Fruit fly (Drosophila melanogaster) whole organism, embryonic: ENCODE data around the gene Crz.
A peak's percentile ranks its signal among the peaks of the same experiment; 100 is the strongest.

Experiments used
- Asciz ChIP-seq: fragments of 200-800 bp; sonication (Bioruptor generic); optimal IDR thresholded peaks from 2 replicates; lab custom pipeline; 2017; ENCODE audit warnings: missing biosample characterization, mild to moderate bottlenecking, missing genetic modification characterization, missing genetic modification reagents
- Awh ChIP-seq: fragments of 200-800 bp; sonication (Bioruptor generic); IDR thresholded peaks from 2 replicates; pipeline ENCODE4, ENCODE4 v1.3.6; 2022; ENCODE audit warnings: missing biosample characterization, missing genetic modification characterization
- CG10565 ChIP-seq: fragments of 200-800 bp; sonication (Bioruptor generic); optimal IDR thresholded peaks from 3 replicates; lab custom pipeline; 2016; ENCODE audit warnings: missing biosample characterization, mild to moderate bottlenecking, missing genetic modification characterization
- CG11504 ChIP-seq: fragments of 200-800 bp; sonication (Bioruptor generic); optimal IDR thresholded peaks from 3 replicates; lab custom pipeline; 2019; ENCODE audit warnings: missing biosample characterization, mild to moderate bottlenecking, missing genetic modification characterization, moderate library complexity
- CG13296 ChIP-seq: fragments of 200-800 bp; sonication (Bioruptor generic); optimal IDR thresholded peaks from 3 replicates; lab custom pipeline; 2018; ENCODE audit warnings: missing biosample characterization, mild to moderate bottlenecking, missing genetic modification characterization
- CG14050 ChIP-seq: fragments of 200-800 bp; sonication (Bioruptor generic); IDR thresholded peaks from 3 replicates; pipeline ENCODE4 v1.3.6; 2022; ENCODE audit warnings: missing biosample characterization, missing genetic modification characterization
- CG15073 ChIP-seq: fragments of 200-800 bp; sonication (Bioruptor generic); optimal IDR thresholded peaks from 2 replicates; lab custom pipeline; 2016; ENCODE audit warnings: missing biosample characterization, missing genetic modification characterization
- CG1602 ChIP-seq: fragments of 200-800 bp; sonication (Bioruptor generic); optimal IDR thresholded peaks from 3 replicates; lab custom pipeline; 2016; ENCODE audit warnings: missing biosample characterization, missing genetic modification characterization
- CG2120 ChIP-seq: fragments of 200-800 bp; sonication (Bioruptor generic); optimal IDR thresholded peaks from 3 replicates; lab custom pipeline; 2016; ENCODE audit warnings: missing biosample characterization, missing genetic modification characterization
- CG2678 ChIP-seq: fragments of 200-800 bp; sonication (Bioruptor generic); optimal IDR thresholded peaks from 3 replicates; lab custom pipeline; 2019; ENCODE audit warnings: missing biosample characterization, mild to moderate bottlenecking, missing genetic modification characterization, moderate library complexity
- CG2889 ChIP-seq: fragments of 200-800 bp; sonication (Bioruptor generic); IDR thresholded peaks from 3 replicates; pipeline ENCODE4 v1.3.6; 2022; ENCODE audit warnings: missing biosample characterization, missing genetic modification characterization
- CG3847 ChIP-seq: fragments of 200-800 bp; sonication (Bioruptor generic); IDR thresholded peaks from 2 replicates; pipeline ENCODE4 v1.3.6; 2022; ENCODE audit warnings: missing biosample characterization, missing genetic modification characterization
- CG6254 ChIP-seq: fragments of 200-800 bp; sonication (Bioruptor generic); optimal IDR thresholded peaks from 3 replicates; lab custom pipeline; 2017; ENCODE audit warnings: mild to moderate bottlenecking, missing biosample characterization, missing genetic modification reagents, missing genetic modification characterization
- CG8388 ChIP-seq: fragments of 200-800 bp; sonication (Bioruptor generic); optimal IDR thresholded peaks from 2 replicates; lab custom pipeline; 2019; ENCODE audit warnings: missing biosample characterization, mild to moderate bottlenecking, missing genetic modification characterization, moderate library complexity
- CG8924 ChIP-seq: fragments of 200-800 bp; optimal IDR thresholded peaks from 3 replicates; lab custom pipeline; 2019; ENCODE audit warnings: missing biosample characterization, mild to moderate bottlenecking, missing genetic modification characterization, moderate library complexity
- CTCF ChIP-seq: fragments of 200-800 bp; sonication (Bioruptor generic); optimal IDR thresholded peaks from 2 replicates; lab custom pipeline; 2017; ENCODE audit warnings: missing biosample characterization, mild to moderate bottlenecking, missing genetic modification characterization, moderate library complexity
- Dek ChIP-seq: fragments of 200-800 bp; sonication (Bioruptor generic); optimal IDR thresholded peaks from 3 replicates; lab custom pipeline; 2019; ENCODE audit warnings: missing biosample characterization, mild to moderate bottlenecking, missing genetic modification characterization, moderate library complexity
- HLH3B ChIP-seq: fragments of 200-800 bp; sonication (Bioruptor generic); IDR thresholded peaks from 2 replicates; pipeline ENCODE4 v1.3.6; 2022; ENCODE audit warnings: missing biosample characterization, missing genetic modification characterization
- HLH4C ChIP-seq: fragments of 200-800 bp; sonication (Bioruptor generic); IDR thresholded peaks from 3 replicates; pipeline ENCODE4 v1.3.6; 2022; ENCODE audit warnings: missing biosample characterization, missing genetic modification characterization; ENCODE audit not compliant: partially characterized antibody
- Kr ChIP-seq: fragments of 200-800 bp; sonication (Bioruptor generic); optimal IDR thresholded peaks from 2 replicates; lab custom pipeline; 2017; ENCODE audit warnings: missing biosample characterization, mild to moderate bottlenecking, missing genetic modification characterization
- MTF-1 ChIP-seq: fragments of 200-800 bp; sonication (Bioruptor generic); optimal IDR thresholded peaks from 2 replicates; lab custom pipeline; 2018; ENCODE audit warnings: missing biosample characterization, mild to moderate bottlenecking, missing genetic modification characterization, borderline replicate concordance
- Nf-YC ChIP-seq: fragments of 200-800 bp; optimal IDR thresholded peaks from 3 replicates; lab custom pipeline; 2019; ENCODE audit warnings: missing biosample characterization, mild to moderate bottlenecking, missing genetic modification characterization, moderate library complexity
- Ptx1 ChIP-seq: fragments of 200-800 bp; sonication (Bioruptor generic); IDR thresholded peaks from 2 replicates; pipeline ENCODE4 v1.3.6; 2022; ENCODE audit warnings: missing biosample characterization, missing genetic modification characterization
- Sin3A ChIP-seq: fragments of >200 bp; optimal IDR thresholded peaks from 2 replicates; lab custom pipeline; 2018
- TFAM ChIP-seq: fragments of 200-800 bp; sonication (Bioruptor generic); optimal IDR thresholded peaks from 2 replicates; lab custom pipeline; 2017; ENCODE audit warnings: missing biosample characterization, missing genetic modification characterization, inconsistent platforms
- Tbp ChIP-seq: fragments of >200 bp; optimal IDR thresholded peaks from 2 replicates; lab custom pipeline; 2018; ENCODE audit warnings: missing biosample characterization, missing genetic modification characterization
- ap ChIP-seq: fragments of 200-800 bp; sonication (Bioruptor generic); IDR thresholded peaks from 2 replicates; pipeline ENCODE4 v1.3.6; 2022; ENCODE audit warnings: missing biosample characterization, missing genetic modification characterization
- ato ChIP-seq: fragments of 200-800 bp; sonication (Bioruptor generic); IDR thresholded peaks from 2 replicates; pipeline ENCODE4 v1.3.6; 2022; ENCODE audit warnings: missing biosample characterization, missing genetic modification characterization; ENCODE audit not compliant: partially characterized antibody
- az2 ChIP-seq: fragments of 200-800 bp; sonication (Bioruptor generic); optimal IDR thresholded peaks from 3 replicates; lab custom pipeline; 2016; ENCODE audit warnings: missing biosample characterization, missing genetic modification characterization
- bowl ChIP-seq: fragments of 200-800 bp; sonication (Bioruptor generic); IDR thresholded peaks from 2 replicates; pipeline ENCODE4 v1.3.6; 2022; ENCODE audit warnings: missing biosample characterization, missing genetic modification characterization
- bsh ChIP-seq, 2 experiments: fragments of 200-800 bp; sonication (Bioruptor generic); optimal IDR thresholded peaks; 2 replicates each; lab custom pipeline; 2017 to 2018; ENCODE audit warnings: mild to moderate bottlenecking in 2 of 2, missing biosample characterization in 2 of 2, missing genetic modification characterization in 2 of 2, moderate library complexity in 1 of 2
- btn ChIP-seq: fragments of 200-800 bp; sonication (Bioruptor generic); optimal IDR thresholded peaks from 2 replicates; lab custom pipeline; 2016; ENCODE audit warnings: missing biosample characterization, missing genetic modification characterization
- da ChIP-seq: fragments of 200-800 bp; sonication (Bioruptor generic); optimal IDR thresholded peaks from 2 replicates; lab custom pipeline; 2016; ENCODE audit warnings: missing biosample characterization, missing genetic modification characterization
- dan ChIP-seq: fragments of 200-800 bp; sonication (Bioruptor generic); IDR thresholded peaks from 2 replicates; pipeline ENCODE4 v1.3.6; 2022; ENCODE audit warnings: missing biosample characterization, missing genetic modification characterization
- gt ChIP-seq: fragments of 200-800 bp; sonication (Bioruptor generic); IDR thresholded peaks from 2 replicates; pipeline ENCODE4 v1.3.6; 2022; ENCODE audit warnings: missing biosample characterization, missing genetic modification characterization
- kni ChIP-seq: fragments of 200-800 bp; sonication (Bioruptor generic); optimal IDR thresholded peaks from 3 replicates; lab custom pipeline; 2017; ENCODE audit warnings: mild to moderate bottlenecking, missing biosample characterization, missing genetic modification reagents, missing genetic modification characterization
- lmd ChIP-seq: fragments of 200-800 bp; sonication (Bioruptor generic); IDR thresholded peaks from 2 replicates; pipeline ENCODE4 v1.3.6; 2022; ENCODE audit warnings: missing biosample characterization, missing genetic modification characterization
- maf-S ChIP-seq: fragments of 200-800 bp; sonication (Bioruptor generic); optimal IDR thresholded peaks from 2 replicates; lab custom pipeline; 2016; ENCODE audit warnings: missing biosample characterization, missing genetic modification characterization
- mld ChIP-seq: fragments of 200-800 bp; sonication (Bioruptor generic); IDR thresholded peaks from 3 replicates; pipeline ENCODE4 v1.3.6; 2022; ENCODE audit warnings: missing biosample characterization, missing genetic modification characterization; ENCODE audit not compliant: partially characterized antibody
- oc ChIP-seq: fragments of 200-800 bp; sonication (Bioruptor generic); optimal IDR thresholded peaks from 2 replicates; lab custom pipeline; 2018; ENCODE audit warnings: missing biosample characterization, mild to moderate bottlenecking, missing genetic modification characterization, moderate library complexity
- prd ChIP-seq, 3 experiments: fragments of >200 bp in 2 of 3; fragments of 200-800 bp in 1 of 3; sonication (Bioruptor generic) in 1 of 3; optimal IDR thresholded peaks in 2 of 3; IDR thresholded peaks in 1 of 3; 2 replicates in 2 of 3; 3 replicates in 1 of 3; pipeline versions ENCODE4 v1.3.6 to Lab custom; 2017 to 2022; ENCODE audit warnings: missing biosample characterization in 1 of 3, missing genetic modification characterization in 1 of 3
- pros ChIP-seq: fragments of 200-800 bp; sonication (Bioruptor generic); optimal IDR thresholded peaks from 3 replicates; lab custom pipeline; 2019; ENCODE audit warnings: missing biosample characterization, mild to moderate bottlenecking, missing genetic modification characterization, moderate library complexity
- psq ChIP-seq: fragments of 200-800 bp; sonication (Bioruptor generic); optimal IDR thresholded peaks from 2 replicates; lab custom pipeline; 2017; ENCODE audit warnings: missing biosample characterization, missing genetic modification characterization
- schlank ChIP-seq: fragments of 200-800 bp; sonication (Bioruptor generic); optimal IDR thresholded peaks from 2 replicates; lab custom pipeline; 2018; ENCODE audit warnings: missing biosample characterization, mild to moderate bottlenecking, missing genetic modification characterization
- sr ChIP-seq: fragments of 200-800 bp; sonication (Bioruptor generic); IDR thresholded peaks from 3 replicates; pipeline ENCODE4 v1.3.6; 2022; ENCODE audit warnings: missing biosample characterization, missing genetic modification characterization
- trh ChIP-seq: fragments of 200-800 bp; sonication (Bioruptor generic); optimal IDR thresholded peaks from 2 replicates; lab custom pipeline; 2016; ENCODE audit warnings: missing biosample characterization, missing genetic modification characterization
- usp ChIP-seq: fragments of >200 bp; optimal IDR thresholded peaks from 2 replicates; lab custom pipeline; 2017; ENCODE audit warnings: missing biosample characterization, missing genetic modification characterization
- vnd ChIP-seq: fragments of 200-800 bp; sonication (Bioruptor generic); IDR thresholded peaks from 3 replicates; pipeline ENCODE4 v1.3.6; 2022; ENCODE audit warnings: missing biosample characterization, missing genetic modification characterization; ENCODE audit not compliant: partially characterized antibody
- zfh1 ChIP-seq: fragments of 200-800 bp; sonication (Bioruptor generic); IDR thresholded peaks from 3 replicates; pipeline ENCODE4 v1.3.6; 2022; ENCODE audit warnings: missing biosample characterization, missing genetic modification characterization

The Crz gene

dm6 chr3R:14346838-14347745 is 32.4 kb downstream of the Crz start (continued):
- TF ChIP-seq CG15073 (GFP tag; lab: Kevin White, UChicago) (no peak), ato (no peak), bowl (no peak), kni (GFP tag; lab: Kevin White, UChicago) (no peak), HLH3B (GFP tag; lab: Robert Waterston, UW) (peak; percentile 40; the same call in 1 of the 2 replicates), bsh (GFP tag; optimal IDR thresholded peaks at IDR 0.05; lab: Kevin White, UChicago) (peak in 1 of 2 experiments; percentile 31), Ptx1 (GFP tag; lab: Robert Waterston, UW) (peak; percentile 73), sr (GFP tag; lab: Robert Waterston, UW) (no peak), Nf-YC (no peak), CG14050 (GFP tag; lab: Robert Waterston, UW) (peak; percentile 38; the same call in 1 of the 3 replicates), pros (GFP tag; lab: Kevin White, UChicago) (peak; percentile 55), az2 (GFP tag; lab: Kevin White, UChicago) (peak; percentile 40), Asciz (GFP tag; lab: Kevin White, UChicago) (peak; percentile 59), zfh1 (GFP tag; lab: Robert Waterston, UW) (no peak), CG3847 (0 out of 2 replicates have a peak, but pooled peaks have one; percentile 29), Awh (0 out of 2 replicates have a peak, but pooled peaks have one; percentile 22), CG10565 (no peak), CTCF (GFP tag; lab: Kevin White, UChicago) (peak; percentile 5), gt (GFP tag; lab: Robert Waterston, UW) (no peak), oc (tag; lab: Kevin White, UChicago) (no peak), maf-S (GFP tag; lab: Kevin White, UChicago) (no peak), CG2889 (no peak), Tbp (no peak), Kr (GFP tag; lab: Kevin White, UChicago) (no peak), TFAM (GFP tag; lab: Kevin White, UChicago) (no peak), vnd (no peak), CG11504 (tag; lab: Kevin White, UChicago) (peak; percentile 100), CG8924 (tag; lab: Kevin White, UChicago) (peak; percentile 65), Dek (tag; lab: Kevin White, UChicago) (peak; percentile 60), CG1602 (GFP tag; lab: Kevin White, UChicago) (peak; percentile 26), trh (GFP tag; lab: Kevin White, UChicago) (peak; percentile 17), CG2678 (tag; lab: Kevin White, UChicago) (peak; percentile 77), usp (no peak), schlank (no peak), MTF-1 (GFP tag; lab: Kevin White, UChicago) (no peak), psq (GFP tag; lab: Kevin White, UChicago) (no peak), CG13296 (GFP tag; lab: Kevin White, UChicago) (peak; percentile 28), mld (GFP tag; lab: Robert Waterston, UW) (no peak), prd (optimal IDR thresholded peaks at IDR 0.05; lab: Kevin White, UChicago) (no peak), prd (GFP tag; IDR thresholded peaks at IDR 0.05; lab: Robert Waterston, UW) (peak; percentile 28; the same call in 1 of the 3 replicates), CG6254 (GFP tag; lab: Kevin White, UChicago) (peak; percentile 38), HLH4C (GFP tag; lab: Robert Waterston, UW) (no peak), ap (GFP tag; lab: Robert Waterston, UW) (no peak; the same call in 1 of the 2 replicates), CG2120 (peak; percentile 76), da (GFP tag; lab: Kevin White, UChicago) (no peak), Sin3A (lab: Kevin White, UChicago) (no peak), btn (GFP tag; lab: Kevin White, UChicago) (no peak), CG8388 (GFP tag; lab: Kevin White, UChicago) (peak; percentile 34), dan (no peak), lmd (GFP tag; lab: Robert Waterston, UW) (peak; percentile 50)
